Worm (Caenorhabditis elegans) whole organism, L4 larva: ENCODE results near the gene cest-17.
A peak's percentile ranks its signal among the peaks of the same experiment; 100 is the strongest.

Experiments
- D1046.2 ChIP-seq: fragments of 200-800 bp; sonication (Bioruptor generic); IDR thresholded peaks from 2 replicates; pipeline ENCODE4 v1.3.6; 2022; ENCODE audit warnings: missing genetic modification characterization, missing compliant biosample characterization
- F26F4.8 ChIP-seq: fragments of 200-800 bp; sonication (Bioruptor generic); conservative IDR thresholded peaks from 2 replicates; pipeline ENCODE4 v1.3.6; 2022; ENCODE audit warnings: missing genetic modification characterization, missing compliant biosample characterization
- F44E2.7 ChIP-seq: fragments of 200-800 bp; sonication (Bioruptor generic); IDR thresholded peaks from 2 replicates; pipeline ENCODE4 v2.1.2; 2022; ENCODE audit warnings: missing genetic modification characterization, missing compliant biosample characterization
- F49E8.2 ChIP-seq: sonication (generic microtip); optimal IDR thresholded peaks from 2 replicates; lab custom pipeline; 2016; ENCODE audit warnings: missing compliant biosample characterization, mild to moderate bottlenecking, missing genetic modification characterization, borderline replicate concordance
- T20F7.1 ChIP-seq: fragments of 200-800 bp; sonication (Bioruptor generic); optimal IDR thresholded peaks from 2 replicates; lab custom pipeline; 2018; ENCODE audit warnings: mild to moderate bottlenecking, missing genetic modification characterization, missing compliant biosample characterization
- Y48G9A.11 ChIP-seq: fragments of 200-800 bp; sonication (Bioruptor generic); IDR thresholded peaks from 2 replicates; pipeline ENCODE4 v1.3.6; 2022; ENCODE audit warnings: missing genetic modification reagents, missing genetic modification characterization, missing compliant biosample characterization
- ZK337.2 ChIP-seq: fragments of 200-800 bp; sonication (Bioruptor generic); IDR thresholded peaks from 2 replicates; pipeline ENCODE4 v1.3.6; 2022; ENCODE audit warnings: missing genetic modification reagents, missing genetic modification characterization, missing compliant biosample characterization
- aly-2 ChIP-seq: sonication (generic microtip); optimal IDR thresholded peaks from 2 replicates; lab custom pipeline; 2018; ENCODE audit warnings: missing biosample characterization, missing genetic modification characterization
- attf-4 ChIP-seq: sonication (generic microtip); optimal IDR thresholded peaks from 3 replicates; lab custom pipeline; 2017; ENCODE audit warnings: missing biosample characterization, missing genetic modification characterization
- daf-16 ChIP-seq, 3 experiments: sonication (generic microtip); optimal IDR thresholded peaks; 2 replicates each; lab custom pipeline; 2016 to 2017; ENCODE audit warnings: missing genetic modification characterization in 3 of 3, missing genetic modification reagents in 3 of 3, mild to moderate bottlenecking in 2 of 3, missing compliant biosample characterization in 2 of 3, missing biosample characterization in 1 of 3, moderate library complexity in 1 of 3
- daf-8 ChIP-seq: fragments of 200-800 bp; sonication (Bioruptor generic); IDR thresholded peaks from 2 replicates; pipeline ENCODE4 v1.3.6; 2022; ENCODE audit warnings: missing genetic modification characterization, missing compliant biosample characterization
- dpl-1 ChIP-seq: fragments of 150-350 bp; optimal IDR thresholded peaks from 2 replicates; lab custom pipeline; 2014; ENCODE audit warnings: missing biosample characterization, missing genetic modification reagents, missing genetic modification characterization
- egl-27 ChIP-seq: sonication (generic microtip); optimal IDR thresholded peaks from 3 replicates; lab custom pipeline; 2017; ENCODE audit warnings: missing biosample characterization, missing genetic modification reagents, missing genetic modification characterization
- egl-43 ChIP-seq: fragments of 200-800 bp; sonication (Bioruptor generic); IDR thresholded peaks from 2 replicates; pipeline ENCODE4 v1.3.6; 2022; ENCODE audit warnings: missing genetic modification reagents, missing genetic modification characterization, missing compliant biosample characterization
- hlh-30 ChIP-seq: sonication (generic microtip); optimal IDR thresholded peaks from 2 replicates; lab custom pipeline; 2017; ENCODE audit warnings: antibody characterized with exemption, mild to moderate bottlenecking, missing genetic modification characterization, missing compliant biosample characterization; ENCODE audit not compliant: insufficient read depth
- lim-7 ChIP-seq: fragments of 200-800 bp; sonication (Bioruptor generic); IDR thresholded peaks from 2 replicates; pipeline ENCODE4 v1.3.6; 2022; ENCODE audit warnings: missing genetic modification characterization, missing compliant biosample characterization
- lin-15B ChIP-seq: fragments of 150-350 bp; sonication (generic microtip); optimal IDR thresholded peaks from 3 replicates; lab custom pipeline; 2014; ENCODE audit warnings: missing biosample characterization, missing genetic modification characterization
- lin-38 ChIP-seq: fragments of 200-800 bp; sonication (Bioruptor generic); IDR thresholded peaks from 2 replicates; pipeline ENCODE4 v1.3.6; 2022; ENCODE audit warnings: missing genetic modification reagents, missing genetic modification characterization, missing compliant biosample characterization
- lsy-2 ChIP-seq, 2 experiments: fragments of 150-350 bp in 1 of 2; sonication (generic microtip) in 1 of 2; optimal IDR thresholded peaks; 2 replicates each; lab custom pipeline; 2014 to 2017; ENCODE audit warnings: missing biosample characterization in 2 of 2, missing genetic modification characterization in 2 of 2
- madf-5 ChIP-seq, 2 experiments: fragments of 200-800 bp; sonication (Bioruptor generic); IDR thresholded peaks; 2 replicates each; pipeline ENCODE4 v1.3.6; 2022; ENCODE audit warnings: missing compliant biosample characterization in 2 of 2, missing genetic modification characterization in 2 of 2
- mdl-1 ChIP-seq, 2 experiments: fragments of 150-350 bp in 1 of 2; sonication (generic microtip) in 1 of 2; optimal IDR thresholded peaks; 2 replicates each; lab custom pipeline; 2014 to 2017; ENCODE audit warnings: missing biosample characterization in 2 of 2, missing genetic modification characterization in 2 of 2
- mes-2 ChIP-seq: sonication (generic microtip); optimal IDR thresholded peaks from 2 replicates; lab custom pipeline; 2016; ENCODE audit warnings: missing genotype, mild to moderate bottlenecking, missing genetic modification characterization, missing compliant biosample characterization; ENCODE audit not compliant: poor library complexity, severe bottlenecking
- php-3 ChIP-seq: fragments of 200-800 bp; sonication (Bioruptor generic); IDR thresholded peaks from 2 replicates; pipeline ENCODE4 v1.3.6; 2022; ENCODE audit warnings: missing genetic modification reagents, missing genetic modification characterization, missing compliant biosample characterization
- spr-1 ChIP-seq: sonication (generic microtip); optimal IDR thresholded peaks from 2 replicates; lab custom pipeline; 2016; ENCODE audit warnings: mild to moderate bottlenecking, missing genetic modification characterization, missing compliant biosample characterization
- spr-3 ChIP-seq: fragments of 200-800 bp; sonication (Bioruptor generic); optimal IDR thresholded peaks from 2 replicates; lab custom pipeline; 2018; ENCODE audit warnings: mild to moderate bottlenecking, missing genetic modification characterization, missing compliant biosample characterization
- tra-1 ChIP-seq: fragments of 200-800 bp; sonication (Bioruptor generic); IDR thresholded peaks from 2 replicates; pipeline ENCODE4 v1.3.6; 2022; ENCODE audit warnings: missing genetic modification reagents, missing genetic modification characterization, missing compliant biosample characterization
- unc-62 ChIP-seq, 3 experiments: fragments of 150-350 bp in 1 of 3; sonication (generic microtip); optimal IDR thresholded peaks in 2 of 3; peaks in 1 of 3; 1 replicate in 1 of 3; 2 replicates in 2 of 3; lab custom pipeline; 2014 to 2017; ENCODE audit warnings: missing biosample characterization in 3 of 3, missing genetic modification characterization in 3 of 3, missing genetic modification reagents in 3 of 3, missing genotype in 1 of 3
- zfp-2 ChIP-seq: sonication (generic microtip); optimal IDR thresholded peaks from 2 replicates; lab custom pipeline; 2016; ENCODE audit warnings: mild to moderate bottlenecking, missing genetic modification characterization, missing compliant biosample characterization
- zfp-3 ChIP-seq: fragments of 200-800 bp; sonication (Bioruptor generic); conservative IDR thresholded peaks from 2 replicates; pipeline ENCODE4 v1.3.6; 2022; ENCODE audit warnings: missing genetic modification reagents, missing genetic modification characterization, missing compliant biosample characterization

The cest-17 gene

ce11 chrV:8217661-8218265, 14.6 kb downstream of the cest-17 start, which contains the start of gene K07C11.8 (continued):
- TF ChIP-seq zfp-3 (GFP tag; lab: Robert Waterston, UW), result no peak
- TF ChIP-seq dpl-1 (GFP tag; lab: Kevin White, UChicago), result no peak
- no peak for TF ChIP-seq F44E2.7
- TF ChIP-seq tra-1 (GFP tag; lab: Robert Waterston, UW), result peak; percentile 32; the same call in 1 of the 2 replicates
- no peak for TF ChIP-seq spr-1 (tag; lab: Kevin White, UChicago)
- no peak for TF ChIP-seq lim-7 (GFP tag; lab: Robert Waterston, UW)
- no peak for TF ChIP-seq daf-8 (GFP tag; lab: Robert Waterston, UW)
- no peak for TF ChIP-seq egl-43
- peak in 1 of 2 experiments; percentile 69 for TF ChIP-seq unc-62 (GFP tag; optimal IDR thresholded peaks at IDR 0.05 in 1 of 2; lab: Kevin White, UChicago)
- no peak for TF ChIP-seq unc-62 (tag; optimal IDR thresholded peaks at IDR 0.05; lab: Kevin White, UChicago)

DNA sequence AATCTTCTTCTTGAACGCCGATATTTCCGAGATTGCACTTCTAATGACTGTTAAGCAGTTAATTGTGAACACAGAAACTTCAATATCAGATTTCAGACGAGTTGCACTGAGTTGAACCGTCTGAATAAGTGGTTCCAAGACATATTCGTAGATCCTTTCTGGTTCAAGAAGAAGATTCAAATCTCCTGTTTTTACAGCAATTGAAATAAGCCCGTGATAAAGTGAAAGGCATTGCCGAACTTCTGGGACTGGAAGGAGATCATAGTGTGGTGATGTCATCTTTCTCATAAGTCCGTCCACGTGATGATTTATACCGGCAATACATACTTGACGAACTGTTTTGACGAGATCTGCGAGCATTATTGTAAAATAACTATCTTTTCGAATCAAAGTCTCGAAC, 16.4 kb downstream of the cest-17 start:
- TF ChIP-seq unc-62 (GFP tag; optimal IDR thresholded peaks at IDR 0.05 in 1 of 2; lab: Kevin White, UChicago) (peak in 1 of 2 experiments; percentile 96), unc-62 (tag; optimal IDR thresholded peaks at IDR 0.05; lab: Kevin White, UChicago) (no peak), madf-5 (GFP tag; IDR thresholded peaks at IDR 0.05; lab: Robert Waterston, UW) (no peak)

DNA sequence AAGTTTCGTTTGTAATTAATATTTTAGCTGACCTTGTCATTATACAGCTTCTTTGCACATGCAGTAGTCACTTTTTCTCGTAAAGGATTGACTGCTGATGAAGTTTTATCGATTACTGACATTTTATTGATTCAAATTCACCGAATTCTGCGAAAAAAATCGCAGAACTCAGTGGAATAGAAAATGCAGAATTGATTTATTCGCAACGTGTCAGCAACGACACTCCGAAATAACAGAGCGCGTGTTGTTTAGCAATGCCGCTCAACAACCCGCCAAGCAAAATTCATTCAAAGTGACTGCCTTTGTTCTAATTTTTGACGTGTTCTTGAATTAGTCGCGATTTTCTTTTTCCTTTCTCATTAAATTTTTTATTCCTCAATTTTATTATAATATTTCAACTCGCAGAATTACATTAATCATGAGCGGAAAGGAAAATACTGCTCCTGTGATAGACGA, 18.0 kb downstream of the cest-17 start, which contains the start of the genes cogc-6 and air-1:
TSS of gene cogc-6 (minus strand) at position 234 of the 456 bp plus-strand sequence.
TSS of gene air-1 (plus strand) at position 406 of the 456 bp plus-strand sequence.
- TF ChIP-seq zfp-2 (no peak), ZK337.2 (GFP tag; lab: Robert Waterston, UW) (no peak), mes-2 (tag; lab: Kevin White, UChicago) (peak; percentile 47), daf-16 (GFP tag; optimal IDR thresholded peaks at IDR 0.05; lab: Kevin White, UChicago) (no peak), daf-16 (tag; optimal IDR thresholded peaks at IDR 0.05; lab: Kevin White, UChicago) (peak; percentile 3), attf-4 (tag; lab: Kevin White, UChicago) (no peak), dpl-1 (GFP tag; lab: Kevin White, UChicago) (peak; percentile 57), lin-15B (no peak), T20F7.1 (GFP tag; lab: Kevin White, UChicago) (peak; percentile 94), D1046.2 (GFP tag; lab: Robert Waterston, UW) (no peak), lsy-2 (tag; optimal IDR thresholded peaks at IDR 0.05; lab: Kevin White, UChicago) (peak in 1 of 2 experiments; percentile 29), mdl-1 (tag; optimal IDR thresholded peaks at IDR 0.05; lab: Kevin White, UChicago) (no peak), spr-3 (GFP tag; lab: Kevin White, UChicago) (no peak), egl-27 (no peak), hlh-30 (tag; lab: Kevin White, UChicago) (no peak), aly-2 (tag; lab: Kevin White, UChicago) (no peak), Y48G9A.11 (peak; percentile 86)
- TF ChIP-seq, all 104 proteins: peak for 6

- TF ChIP-seq egl-27, result no peak
- peak; percentile 38 for TF ChIP-seq lin-38
- TF ChIP-seq F49E8.2, result peak; percentile 9
- no peak for TF ChIP-seq php-3 (GFP tag; lab: Robert Waterston, UW)
These were observed 20.3 kb downstream of the cest-17 start for ce11 chrV:8223417-8223816.

DNA sequence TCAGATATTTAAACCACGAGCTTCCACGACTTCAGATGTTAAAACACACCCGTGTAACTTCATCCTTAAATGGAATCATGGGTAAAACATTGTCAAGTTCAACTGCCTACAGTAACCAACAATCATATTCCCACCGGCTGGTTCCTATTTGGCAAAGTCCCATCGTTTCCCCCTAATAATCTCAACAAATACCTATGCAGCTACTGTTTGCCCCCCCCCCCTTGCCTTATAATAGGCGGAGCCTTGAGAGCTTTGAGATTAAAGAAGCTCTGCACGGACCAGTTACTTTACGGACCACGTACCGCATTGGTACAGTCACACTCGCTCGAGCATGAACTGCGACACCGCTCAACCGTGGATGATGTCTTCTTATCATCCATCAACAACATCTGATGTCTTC, 21.5 kb downstream of the cest-17 start, which contains the start of gene pax-1:
TSS of gene pax-1 (plus strand) at position 301 of the 400 bp plus-strand sequence.
- TF ChIP-seq F26F4.8 (GFP tag; lab: Robert Waterston, UW), result no peak
- TF ChIP-seq Y48G9A.11, result no peak
